Worm (Caenorhabditis elegans) whole organism, L1 larva: ENCODE results near the gene K12H4.7.

Experiments
- C34B4.2 ChIP-seq: sonication (generic microtip); optimal IDR thresholded peaks from 2 replicates; lab custom pipeline; 2017; ENCODE audit warnings: mild to moderate bottlenecking, missing genetic modification characterization, missing compliant biosample characterization
- F16B12.6 ChIP-seq: fragments of 150-350 bp; optimal IDR thresholded peaks from 2 replicates; lab custom pipeline; 2014; ENCODE audit warnings: missing biosample characterization, missing genetic modification characterization
- aha-1 ChIP-seq: fragments of 150-350 bp; optimal IDR thresholded peaks from 2 replicates; lab custom pipeline; 2014; ENCODE audit warnings: missing biosample characterization, missing genetic modification characterization
- alr-1 ChIP-seq: fragments of 200-800 bp; sonication (Bioruptor generic); optimal IDR thresholded peaks from 2 replicates; lab custom pipeline; 2018; ENCODE audit warnings: borderline replicate concordance, mild to moderate bottlenecking, missing genetic modification characterization, missing compliant biosample characterization
- aly-2 ChIP-seq: fragments of 150-350 bp; optimal IDR thresholded peaks from 2 replicates; lab custom pipeline; 2014; ENCODE audit warnings: missing biosample characterization, missing genetic modification characterization
- ama-1 ChIP-seq: fragments of 150-350 bp; optimal IDR thresholded peaks from 2 replicates; lab custom pipeline; 2014
- blmp-1 ChIP-seq: fragments of 150-350 bp; optimal IDR thresholded peaks from 2 replicates; lab custom pipeline; 2014; ENCODE audit warnings: missing biosample characterization, missing genetic modification characterization
- ceh-82 ChIP-seq, 3 experiments: fragments of 150-350 bp in 1 of 3; sonication (generic microtip) in 2 of 3; optimal IDR thresholded peaks; 2 replicates each; lab custom pipeline; 2014 to 2017; ENCODE audit warnings: missing biosample characterization in 3 of 3, missing genetic modification characterization in 3 of 3
- ceh-88 ChIP-seq: fragments of 200-800 bp; sonication (Bioruptor generic); IDR thresholded peaks from 2 replicates; pipeline ENCODE4 v1.3.6; 2022; ENCODE audit warnings: missing genetic modification characterization, missing compliant biosample characterization
- ceh-90 ChIP-seq: sonication (generic microtip); optimal IDR thresholded peaks from 2 replicates; lab custom pipeline; 2016; ENCODE audit warnings: missing genetic modification characterization, missing compliant biosample characterization
- ces-1 ChIP-seq: fragments of 150-350 bp; optimal IDR thresholded peaks from 2 replicates; lab custom pipeline; 2014; ENCODE audit warnings: missing biosample characterization, missing genetic modification reagents, missing genetic modification characterization
- dpl-1 ChIP-seq, 3 experiments: fragments of 150-350 bp in 2 of 3; sonication (generic microtip) in 1 of 3; optimal IDR thresholded peaks; 2 replicates each; lab custom pipeline; 2014 to 2017; ENCODE audit warnings: missing biosample characterization in 3 of 3, missing genetic modification characterization in 3 of 3, missing genetic modification reagents in 3 of 3
- dsc-1 ChIP-seq: sonication (generic microtip); optimal IDR thresholded peaks from 2 replicates; lab custom pipeline; 2016; ENCODE audit warnings: mild to moderate bottlenecking, missing genetic modification characterization, missing compliant biosample characterization
- efl-3 ChIP-seq: fragments of 200-800 bp; sonication (Bioruptor generic); optimal IDR thresholded peaks from 2 replicates; lab custom pipeline; 2018; ENCODE audit warnings: mild to moderate bottlenecking, missing genetic modification characterization, missing compliant biosample characterization
- egl-13 ChIP-seq: sonication (generic microtip); optimal IDR thresholded peaks from 2 replicates; lab custom pipeline; 2016; ENCODE audit warnings: missing genotype, missing genetic modification reagents, missing genetic modification characterization, missing compliant biosample characterization
- egl-27 ChIP-seq, 2 experiments: fragments of 150-350 bp in 1 of 2; sonication (generic microtip); optimal IDR thresholded peaks; 3 replicates each; lab custom pipeline; 2017 to 2018; ENCODE audit warnings: missing biosample characterization in 2 of 2, missing genetic modification characterization in 2 of 2, missing genetic modification reagents in 2 of 2
- fkh-4 ChIP-seq: sonication (generic microtip); optimal IDR thresholded peaks from 2 replicates; lab custom pipeline; 2016; ENCODE audit warnings: missing compliant biosample characterization, missing genetic modification characterization, borderline replicate concordance
- fkh-8 ChIP-seq: sonication (generic microtip); optimal IDR thresholded peaks from 2 replicates; lab custom pipeline; 2016; ENCODE audit warnings: mild to moderate bottlenecking, missing genetic modification characterization, missing compliant biosample characterization
- fos-1 ChIP-seq: fragments of 150-350 bp; optimal IDR thresholded peaks from 2 replicates; lab custom pipeline; 2014; ENCODE audit warnings: missing biosample characterization, missing genetic modification characterization
- grh-1 ChIP-seq: fragments of 200-800 bp; sonication (Bioruptor generic); IDR thresholded peaks from 2 replicates; pipeline ENCODE4 v1.3.6; 2022; ENCODE audit warnings: missing genetic modification reagents, missing genetic modification characterization, missing compliant biosample characterization
- hlh-17 ChIP-seq: fragments of 200-800 bp; sonication (Bioruptor generic); optimal IDR thresholded peaks from 2 replicates; lab custom pipeline; 2018; ENCODE audit warnings: missing genetic modification characterization, mild to moderate bottlenecking, missing compliant biosample characterization, moderate library complexity, borderline replicate concordance
- hpl-2 ChIP-seq: fragments of 150-350 bp; optimal IDR thresholded peaks from 2 replicates; lab custom pipeline; 2014; ENCODE audit warnings: missing biosample characterization, missing genetic modification reagents, missing genetic modification characterization
- irx-1 ChIP-seq: sonication (generic microtip); optimal IDR thresholded peaks from 2 replicates; lab custom pipeline; 2016; ENCODE audit warnings: missing genetic modification characterization, missing compliant biosample characterization
- lin-13 ChIP-seq: fragments of 150-350 bp; optimal IDR thresholded peaks from 2 replicates; lab custom pipeline; 2014; ENCODE audit warnings: missing biosample characterization, missing genetic modification reagents, missing genetic modification characterization
- lin-35 ChIP-seq, 2 experiments: fragments of 150-350 bp; optimal IDR thresholded peaks; 2 replicates each; lab custom pipeline; 2014; ENCODE audit warnings: missing biosample characterization in 2 of 2, missing genetic modification characterization in 2 of 2, missing genetic modification reagents in 2 of 2
- lin-39 ChIP-seq: fragments of 150-350 bp; optimal IDR thresholded peaks from 2 replicates; lab custom pipeline; 2014; ENCODE audit warnings: missing biosample characterization, missing genetic modification reagents, missing genetic modification characterization
- lsy-2 ChIP-seq, 2 experiments: fragments of 150-350 bp; optimal IDR thresholded peaks; 2 replicates each; lab custom pipeline; 2014; ENCODE audit warnings: missing biosample characterization in 2 of 2, missing genetic modification characterization in 2 of 2
- mep-1 ChIP-seq: fragments of 150-350 bp; optimal IDR thresholded peaks from 2 replicates; lab custom pipeline; 2014; ENCODE audit warnings: missing biosample characterization, missing genetic modification characterization
- nhr-12 ChIP-seq: sonication (generic microtip); optimal IDR thresholded peaks from 2 replicates; lab custom pipeline; 2017; ENCODE audit warnings: missing biosample characterization, missing genetic modification characterization
- nhr-19 ChIP-seq: fragments of 200-800 bp; sonication (Bioruptor generic); conservative IDR thresholded peaks from 2 replicates; pipeline ENCODE4 v1.3.6; 2022; ENCODE audit warnings: missing genetic modification characterization, missing compliant biosample characterization
- nhr-237 ChIP-seq: fragments of 150-350 bp; optimal IDR thresholded peaks from 2 replicates; lab custom pipeline; 2014; ENCODE audit warnings: missing biosample characterization, missing genetic modification characterization
- nhr-28 ChIP-seq: fragments of 150-350 bp; optimal IDR thresholded peaks from 2 replicates; lab custom pipeline; 2014; ENCODE audit warnings: missing biosample characterization, missing genetic modification characterization
- nhr-47 ChIP-seq: sonication (generic microtip); optimal IDR thresholded peaks from 2 replicates; lab custom pipeline; 2016; ENCODE audit warnings: mild to moderate bottlenecking, missing genetic modification characterization, moderate library complexity, missing compliant biosample characterization
- nhr-85 ChIP-seq: sonication (generic microtip); peaks from one replicate; lab custom pipeline; 2016; ENCODE audit warnings: missing genetic modification characterization, inconsistent platforms, missing compliant biosample characterization
- rnt-1 ChIP-seq: sonication (generic microtip); optimal IDR thresholded peaks from 2 replicates; lab custom pipeline; 2016; ENCODE audit warnings: mild to moderate bottlenecking, missing genetic modification characterization, moderate library complexity, missing compliant biosample characterization
- snpc-4 ChIP-seq: fragments of 150-350 bp; optimal IDR thresholded peaks from 2 replicates; lab custom pipeline; 2014; ENCODE audit warnings: missing biosample characterization, missing genetic modification characterization
- snu-23 ChIP-seq: sonication (generic microtip); optimal IDR thresholded peaks from 2 replicates; lab custom pipeline; 2016; ENCODE audit warnings: missing genetic modification characterization, missing compliant biosample characterization
- sox-4 ChIP-seq: sonication (generic microtip); optimal IDR thresholded peaks from 2 replicates; lab custom pipeline; 2016; ENCODE audit warnings: missing genetic modification characterization, missing compliant biosample characterization
- sptf-1 ChIP-seq: fragments of 150-350 bp; optimal IDR thresholded peaks from 2 replicates; lab custom pipeline; 2014; ENCODE audit warnings: missing biosample characterization, missing genetic modification characterization
- swsn-7 ChIP-seq: sonication (generic microtip); optimal IDR thresholded peaks from 2 replicates; lab custom pipeline; 2016; ENCODE audit warnings: missing genetic modification characterization, missing compliant biosample characterization
- tbx-2 ChIP-seq: sonication (generic microtip); optimal IDR thresholded peaks from 2 replicates; lab custom pipeline; 2016; ENCODE audit warnings: missing genetic modification characterization, missing compliant biosample characterization
- unc-130 ChIP-seq: fragments of 150-350 bp; optimal IDR thresholded peaks from 2 replicates; lab custom pipeline; 2017; ENCODE audit warnings: missing biosample characterization, missing genetic modification characterization, inconsistent platforms
- unc-30 ChIP-seq: sonication (generic microtip); optimal IDR thresholded peaks from 2 replicates; lab custom pipeline; 2017; ENCODE audit warnings: missing biosample characterization, missing genetic modification characterization
- unc-62 ChIP-seq: fragments of 150-350 bp; optimal IDR thresholded peaks from 2 replicates; lab custom pipeline; 2014; ENCODE audit warnings: missing biosample characterization, missing genetic modification reagents, missing genetic modification characterization
- unc-86 ChIP-seq: sonication (generic microtip); optimal IDR thresholded peaks from 2 replicates; lab custom pipeline; 2016; ENCODE audit warnings: missing genetic modification characterization, missing compliant biosample characterization
- xbp-1 ChIP-seq: sonication (generic microtip); optimal IDR thresholded peaks from 2 replicates; lab custom pipeline; 2016; ENCODE audit warnings: missing genetic modification characterization, missing compliant biosample characterization
- zag-1 ChIP-seq: fragments of 150-350 bp; optimal IDR thresholded peaks from 2 replicates; lab custom pipeline; 2014; ENCODE audit warnings: missing biosample characterization, missing genetic modification characterization
- zip-4 ChIP-seq: fragments of 200-800 bp; sonication (Bioruptor generic); optimal IDR thresholded peaks from 2 replicates; lab custom pipeline; 2018; ENCODE audit warnings: mild to moderate bottlenecking, missing genetic modification characterization, moderate library complexity, missing compliant biosample characterization

Gene K12H4.7

ce11 chrIII:8044717-8045116 is 6.2 kb downstream of the K12H4.7 start, which contains the start of gene spcs-3:
Gene spcs-3, plus strand, starts transcription at chrIII:8045017.
- TF ChIP-seq lin-39 (tag; lab: Kevin White, UChicago), result no peak
- no peak for TF ChIP-seq fkh-4 (tag; lab: Kevin White, UChicago)
- no peak for TF ChIP-seq xbp-1 (tag; lab: Kevin White, UChicago)
- no peak for TF ChIP-seq egl-27 (tag; optimal IDR thresholded peaks at IDR 0.05; lab: Kevin White, UChicago)
- TF ChIP-seq aly-2, result no peak
- TF ChIP-seq zip-4 (GFP tag; lab: Kevin White, UChicago), result no peak
- no peak for TF ChIP-seq nhr-85
- TF ChIP-seq unc-130 (tag; lab: Kevin White, UChicago), result no peak
- TF ChIP-seq ceh-88 (GFP tag; lab: Robert Waterston, UW), result no peak
- TF ChIP-seq rnt-1 (tag; lab: Kevin White, UChicago), result no peak
- no peak for TF ChIP-seq fkh-8

ce11 chrIII:8044187-8044586 is 6.7 kb downstream of the K12H4.7 start, which contains the start of gene K12H4.5:
Gene K12H4.5, plus strand, starts transcription at chrIII:8044487.
- TF ChIP-seq snu-23 (no peak), hlh-17 (GFP tag; lab: Kevin White, UChicago) (no peak), aly-2 (no peak), grh-1 (GFP tag; lab: Robert Waterston, UW) (no peak), swsn-7 (tag; lab: Kevin White, UChicago) (no peak), ceh-82 (tag; optimal IDR thresholded peaks at IDR 0.05; lab: Kevin White, UChicago) (no peak), F16B12.6 (tag; lab: Kevin White, UChicago) (no peak), unc-30 (no peak), ama-1 (no peak), sptf-1 (tag; lab: Kevin White, UChicago) (no peak), nhr-237 (tag; lab: Kevin White, UChicago) (no peak), dsc-1 (tag; lab: Kevin White, UChicago) (no peak), snpc-4 (tag; lab: Kevin White, UChicago) (no peak), ces-1 (GFP tag; lab: Kevin White, UChicago) (no peak), blmp-1 (tag; lab: Kevin White, UChicago) (no peak), zip-4 (GFP tag; lab: Kevin White, UChicago) (no peak), zag-1 (tag; lab: Kevin White, UChicago) (no peak), fos-1 (tag; lab: Kevin White, UChicago) (no peak), hpl-2 (GFP tag; lab: Kevin White, UChicago) (no peak), ceh-90 (tag; lab: Kevin White, UChicago) (no peak)

ce11 chrIII:8043784-8044183 is 7.1 kb downstream of the K12H4.7 start:
- TF ChIP-seq snu-23 (peak; percentile 99), ceh-82 (tag; optimal IDR thresholded peaks at IDR 0.05; lab: Kevin White, UChicago) (peak; percentile 99), lin-39 (tag; lab: Kevin White, UChicago) (peak; percentile 69), mep-1 (tag; lab: Kevin White, UChicago) (peak; percentile 98), tbx-2 (tag; lab: Kevin White, UChicago) (peak; percentile 95), unc-62 (GFP tag; lab: Kevin White, UChicago) (peak; percentile 50), xbp-1 (tag; lab: Kevin White, UChicago) (peak; percentile 96), ceh-90 (tag; lab: Kevin White, UChicago) (peak; percentile 45), dpl-1 (GFP tag; optimal IDR thresholded peaks at IDR 0.05; lab: Kevin White, UChicago) (peak; percentile 92 to 93 (median 92)), fkh-4 (tag; lab: Kevin White, UChicago) (peak; percentile 79), unc-86 (tag; lab: Kevin White, UChicago) (peak; percentile 94), nhr-12 (tag; lab: Kevin White, UChicago) (no peak), alr-1 (no peak), lin-35 (GFP tag; optimal IDR thresholded peaks at IDR 0.05; lab: Kevin White, UChicago) (peak; percentile 93 to 97), egl-13 (tag; lab: Kevin White, UChicago) (peak; percentile 86), lin-13 (GFP tag; lab: Kevin White, UChicago) (peak; percentile 98), irx-1 (peak; percentile 69), C34B4.2 (tag; lab: Kevin White, UChicago) (no peak), unc-130 (tag; lab: Kevin White, UChicago) (peak; percentile 98), nhr-19 (GFP tag; lab: Robert Waterston, UW) (peak; percentile 94), fkh-8 (peak; percentile 99), sox-4 (tag; lab: Kevin White, UChicago) (peak; percentile 85), zip-4 (GFP tag; lab: Kevin White, UChicago) (peak; percentile 49), F16B12.6 (tag; lab: Kevin White, UChicago) (peak; percentile 80), nhr-28 (tag; lab: Kevin White, UChicago) (no peak), lsy-2 (tag; optimal IDR thresholded peaks at IDR 0.05; lab: Kevin White, UChicago) (peak; percentile 96 to 98), nhr-47 (tag; lab: Kevin White, UChicago) (peak; percentile 96), blmp-1 (tag; lab: Kevin White, UChicago) (peak; percentile 87), swsn-7 (tag; lab: Kevin White, UChicago) (peak; percentile 95), aha-1 (peak; percentile 54), efl-3 (no peak)
